Worm (Caenorhabditis elegans): ENCODE results near the gene rbx-1.
A peak's percentile ranks its signal among the peaks of the same experiment; 100 is the strongest.

The rbx-1 gene

ce11 chrV:9730743-9731706, 40.7 kb upstream of the rbx-1 start (continued):
- TF ChIP-seq skn-1 (tag; optimal IDR thresholded peaks at IDR 0.05) (peak; percentile 55), egl-27 (tag; optimal IDR thresholded peaks at IDR 0.05) (peak; percentile 85), ztf-1 (GFP tag; conservative IDR thresholded peaks at IDR 0.05) (0 out of 2 replicates have a peak, but pooled peaks have one; percentile 63), nhr-12 (tag; optimal IDR thresholded peaks at IDR 0.05) (no peak), nhr-77 (tag; optimal IDR thresholded peaks at IDR 0.05) (no peak)

ce11 chrV:9729462-9730162, 39.3 kb upstream of the rbx-1 start, which contains the start of the genes aagr-3 and drap-1:
Gene aagr-3, minus strand, starts transcription at chrV:9729512.
Gene drap-1, plus strand, starts transcription at chrV:9730106.
- TF ChIP-seq nhr-21 (tag; optimal IDR thresholded peaks at IDR 0.05) (no peak), elt-3 (tag; optimal IDR thresholded peaks at IDR 0.05) (no peak), nhr-25 (tag; optimal IDR thresholded peaks at IDR 0.05) (no peak), blmp-1 (tag; optimal IDR thresholded peaks at IDR 0.05; ENCODE audit: insufficient read depth) (no peak), nhr-77 (tag; optimal IDR thresholded peaks at IDR 0.05) (no peak), alr-1 (tag; optimal IDR thresholded peaks at IDR 0.05) (no peak), sma-9 (GFP tag; optimal IDR thresholded peaks at IDR 0.05) (peak; percentile 40), sma-9 (tag; optimal IDR thresholded peaks at IDR 0.05) (no peak), ZK546.5 (tag; optimal IDR thresholded peaks at IDR 0.05) (no peak), dmd-4 (tag; optimal IDR thresholded peaks at IDR 0.05) (no peak), aly-2 (tag; optimal IDR thresholded peaks at IDR 0.05) (no peak), nhr-237 (tag; optimal IDR thresholded peaks at IDR 0.05) (no peak), mdl-1 (tag; optimal IDR thresholded peaks at IDR 0.05) (no peak), lin-13 (GFP tag; optimal IDR thresholded peaks at IDR 0.05) (peak; percentile 55), F13H6.1 (tag; optimal IDR thresholded peaks at IDR 0.05) (peak; percentile 39), egl-27 (tag; optimal IDR thresholded peaks at IDR 0.05) (no peak), snpc-4 (tag; optimal IDR thresholded peaks at IDR 0.05) (peak; percentile 42), ceh-16 (tag; optimal IDR thresholded peaks at IDR 0.05) (no peak), ama-1 (optimal IDR thresholded peaks at IDR 0.05) (peak; percentile 61), ztf-4 (tag; optimal IDR thresholded peaks at IDR 0.05) (peak; percentile 12), nhr-11 (tag; optimal IDR thresholded peaks at IDR 0.05) (no peak), elt-1 (tag; optimal IDR thresholded peaks at IDR 0.05) (no peak), nhr-12 (tag; optimal IDR thresholded peaks at IDR 0.05) (no peak), nhr-10 (tag; optimal IDR thresholded peaks at IDR 0.05) (no peak), sma-3 (GFP tag; optimal IDR thresholded peaks at IDR 0.05) (peak; percentile 51), lsy-2 (tag; optimal IDR thresholded peaks at IDR 0.05) (peak in 1 of 2 experiments; percentile 82), ceh-82 (tag; optimal IDR thresholded peaks at IDR 0.05) (no peak), nhr-6 (tag; optimal IDR thresholded peaks at IDR 0.05) (no peak), unc-55 (GFP tag; optimal IDR thresholded peaks at IDR 0.05) (peak; percentile 86), peb-1 (tag; optimal IDR thresholded peaks at IDR 0.05) (no peak), lin-39 (tag; optimal IDR thresholded peaks at IDR 0.05) (no peak), crh-2 (tag; optimal IDR thresholded peaks at IDR 0.05) (peak; percentile 90), skn-1 (tag; optimal IDR thresholded peaks at IDR 0.05) (peak; percentile 25), R02D3.7 (tag; optimal IDR thresholded peaks at IDR 0.05) (no peak), mbf-1 (tag; optimal IDR thresholded peaks at IDR 0.05) (no peak), lin-11 (tag; optimal IDR thresholded peaks at IDR 0.05) (no peak), nhr-23 (tag; optimal IDR thresholded peaks at IDR 0.05) (no peak), zag-1 (tag; optimal IDR thresholded peaks at IDR 0.05) (no peak), mab-5 (tag; optimal IDR thresholded peaks at IDR 0.05) (peak; percentile 26), Y55F3AM.14 (GFP tag; optimal IDR thresholded peaks at IDR 0.05) (no peak), C34F6.9 (tag; optimal IDR thresholded peaks at IDR 0.05) (peak; percentile 82), unc-62 (GFP tag; optimal IDR thresholded peaks at IDR 0.05) (no peak), ztf-1 (GFP tag; conservative IDR thresholded peaks at IDR 0.05) (no peak), unc-39 (tag; optimal IDR thresholded peaks at IDR 0.05) (no peak), sem-4 (tag; optimal IDR thresholded peaks at IDR 0.05) (peak; percentile 61), fos-1 (tag; optimal IDR thresholded peaks at IDR 0.05) (peak; percentile 83), nhr-129 (tag; optimal IDR thresholded peaks at IDR 0.05) (peak; percentile 77), gmeb-1 (tag; optimal IDR thresholded peaks at IDR 0.05) (peak; percentile 56), ztf-11 (tag; optimal IDR thresholded peaks at IDR 0.05) (no peak)
